Worm (Caenorhabditis elegans) whole organism, L4 larva: ENCODE data around the gene pag-3.

Source experiments
- Y105C5A.15 ChIP-seq: fragments of 200-800 bp; sonication (Bioruptor generic); IDR thresholded peaks from 2 replicates; pipeline ENCODE4 v1.3.6; 2022; ENCODE audit warnings: missing genetic modification characterization, missing compliant biosample characterization
- ZK546.5 ChIP-seq, 2 experiments: sonication (generic microtip); optimal IDR thresholded peaks; 2 replicates each; lab custom pipeline; 2017; ENCODE audit warnings: missing biosample characterization in 2 of 2, missing genetic modification characterization in 2 of 2
- ceh-82 ChIP-seq: sonication (generic microtip); optimal IDR thresholded peaks from 2 replicates; lab custom pipeline; 2017; ENCODE audit warnings: missing biosample characterization, missing genetic modification characterization
- egl-27 ChIP-seq: sonication (generic microtip); optimal IDR thresholded peaks from 3 replicates; lab custom pipeline; 2017; ENCODE audit warnings: missing biosample characterization, missing genetic modification reagents, missing genetic modification characterization
- hlh-30 ChIP-seq: sonication (generic microtip); optimal IDR thresholded peaks from 2 replicates; lab custom pipeline; 2017; ENCODE audit warnings: antibody characterized with exemption, mild to moderate bottlenecking, missing genetic modification characterization, missing compliant biosample characterization; ENCODE audit not compliant: insufficient read depth
- lir-3 ChIP-seq: sonication (generic microtip); optimal IDR thresholded peaks from 2 replicates; lab custom pipeline; 2016; ENCODE audit warnings: mild to moderate bottlenecking, missing genetic modification characterization, missing compliant biosample characterization
- mxl-3 ChIP-seq: fragments of 200-800 bp; sonication (Bioruptor generic); optimal IDR thresholded peaks from 2 replicates; lab custom pipeline; 2018; ENCODE audit warnings: mild to moderate bottlenecking, missing genetic modification characterization, missing compliant biosample characterization
- nhr-10 ChIP-seq: fragments of 150-350 bp; optimal IDR thresholded peaks from 2 replicates; lab custom pipeline; 2014; ENCODE audit warnings: missing biosample characterization, missing genetic modification characterization
- nhr-28 ChIP-seq: fragments of 150-350 bp; optimal IDR thresholded peaks from 2 replicates; lab custom pipeline; 2014; ENCODE audit warnings: missing biosample characterization, missing genetic modification characterization
- skn-1 ChIP-seq: fragments of 150-350 bp; optimal IDR thresholded peaks from 2 replicates; lab custom pipeline; 2014; ENCODE audit warnings: missing biosample characterization, missing genetic modification characterization
- snpc-4 ChIP-seq: fragments of 150-350 bp; optimal IDR thresholded peaks from 2 replicates; lab custom pipeline; 2014; ENCODE audit warnings: missing biosample characterization, missing genetic modification characterization
- ztf-11 ChIP-seq: fragments of 150-350 bp; optimal IDR thresholded peaks from 2 replicates; lab custom pipeline; 2014; ENCODE audit warnings: missing biosample characterization, missing genetic modification characterization

- TF ChIP-seq nhr-10 (no peak), hlh-30 (tag; lab: Kevin White, UChicago) (no peak), skn-1 (tag; lab: Kevin White, UChicago) (no peak), nhr-28 (tag; lab: Kevin White, UChicago) (no peak), snpc-4 (tag; lab: Kevin White, UChicago) (no peak), egl-27 (no peak), ceh-82 (no peak), lir-3 (tag; lab: Kevin White, UChicago) (no peak), ZK546.5 (tag; optimal IDR thresholded peaks at IDR 0.05; lab: Kevin White, UChicago) (no peak), mxl-3 (GFP tag; lab: Kevin White, UChicago) (no peak), Y105C5A.15 (GFP tag; lab: Robert Waterston, UW) (no peak), ztf-11 (no peak)
Measured at ce11 chrX:14903424-14903823, 51.0 kb downstream of the pag-3 start.
